Worm (Caenorhabditis elegans) whole organism, L1 larva: Measurements from ENCODE around the gene capg-2.

Source experiments
- C04F5.9 ChIP-seq: sonication (generic microtip); optimal IDR thresholded peaks from 2 replicates; lab custom pipeline; 2016; ENCODE audit warnings: missing genetic modification characterization, missing compliant biosample characterization
- F16B12.6 ChIP-seq: fragments of 150-350 bp; optimal IDR thresholded peaks from 2 replicates; lab custom pipeline; 2014; ENCODE audit warnings: missing biosample characterization, missing genetic modification characterization
- Y116A8C.19 ChIP-seq: sonication (generic microtip); optimal IDR thresholded peaks from 2 replicates; lab custom pipeline; 2016; ENCODE audit warnings: missing compliant biosample characterization, missing genetic modification characterization, borderline replicate concordance
- aha-1 ChIP-seq: fragments of 150-350 bp; optimal IDR thresholded peaks from 2 replicates; lab custom pipeline; 2014; ENCODE audit warnings: missing biosample characterization, missing genetic modification characterization
- aly-2 ChIP-seq: fragments of 150-350 bp; optimal IDR thresholded peaks from 2 replicates; lab custom pipeline; 2014; ENCODE audit warnings: missing biosample characterization, missing genetic modification characterization
- blmp-1 ChIP-seq: fragments of 150-350 bp; optimal IDR thresholded peaks from 2 replicates; lab custom pipeline; 2014; ENCODE audit warnings: missing biosample characterization, missing genetic modification characterization
- ceh-63 ChIP-seq: fragments of 200-800 bp; sonication (Bioruptor generic); optimal IDR thresholded peaks from 2 replicates; lab custom pipeline; 2018; ENCODE audit warnings: mild to moderate bottlenecking, missing genetic modification characterization, missing compliant biosample characterization
- ceh-8 ChIP-seq: fragments of 200-800 bp; sonication (Bioruptor generic); optimal IDR thresholded peaks from 2 replicates; lab custom pipeline; 2018; ENCODE audit warnings: mild to moderate bottlenecking, missing genetic modification characterization, moderate library complexity, missing compliant biosample characterization
- ceh-90 ChIP-seq: sonication (generic microtip); optimal IDR thresholded peaks from 2 replicates; lab custom pipeline; 2016; ENCODE audit warnings: missing genetic modification characterization, missing compliant biosample characterization
- ces-1 ChIP-seq: fragments of 150-350 bp; optimal IDR thresholded peaks from 2 replicates; lab custom pipeline; 2014; ENCODE audit warnings: missing biosample characterization, missing genetic modification reagents, missing genetic modification characterization
- efl-1 ChIP-seq, 4 experiments: fragments of 150-350 bp; optimal IDR thresholded peaks in 3 of 4; peaks in 1 of 4; 1 replicate in 1 of 4; 2 replicates in 3 of 4; lab custom pipeline; 2014; ENCODE audit warnings: missing biosample characterization in 2 of 4, missing genetic modification characterization in 2 of 4, missing genetic modification reagents in 2 of 4
- egl-13 ChIP-seq: sonication (generic microtip); optimal IDR thresholded peaks from 2 replicates; lab custom pipeline; 2016; ENCODE audit warnings: missing genotype, missing genetic modification reagents, missing genetic modification characterization, missing compliant biosample characterization
- egl-27 ChIP-seq, 2 experiments: fragments of 150-350 bp in 1 of 2; sonication (generic microtip); optimal IDR thresholded peaks; 3 replicates each; lab custom pipeline; 2017 to 2018; ENCODE audit warnings: missing biosample characterization in 2 of 2, missing genetic modification characterization in 2 of 2, missing genetic modification reagents in 2 of 2
- ets-5 ChIP-seq: fragments of 200-800 bp; sonication (Bioruptor generic); IDR thresholded peaks from 2 replicates; pipeline ENCODE4 v1.3.6; 2022; ENCODE audit warnings: missing genetic modification characterization, missing compliant biosample characterization
- fkh-4 ChIP-seq: sonication (generic microtip); optimal IDR thresholded peaks from 2 replicates; lab custom pipeline; 2016; ENCODE audit warnings: missing compliant biosample characterization, missing genetic modification characterization, borderline replicate concordance
- fkh-8 ChIP-seq: sonication (generic microtip); optimal IDR thresholded peaks from 2 replicates; lab custom pipeline; 2016; ENCODE audit warnings: mild to moderate bottlenecking, missing genetic modification characterization, missing compliant biosample characterization
- fos-1 ChIP-seq: fragments of 150-350 bp; optimal IDR thresholded peaks from 2 replicates; lab custom pipeline; 2014; ENCODE audit warnings: missing biosample characterization, missing genetic modification characterization
- hlh-4 ChIP-seq: sonication (generic microtip); optimal IDR thresholded peaks from 2 replicates; lab custom pipeline; 2016; ENCODE audit warnings: mild to moderate bottlenecking, missing genetic modification characterization, missing compliant biosample characterization
- hpl-2 ChIP-seq: fragments of 150-350 bp; optimal IDR thresholded peaks from 2 replicates; lab custom pipeline; 2014; ENCODE audit warnings: missing biosample characterization, missing genetic modification reagents, missing genetic modification characterization
- irx-1 ChIP-seq: sonication (generic microtip); optimal IDR thresholded peaks from 2 replicates; lab custom pipeline; 2016; ENCODE audit warnings: missing genetic modification characterization, missing compliant biosample characterization
- isw-1 ChIP-seq: fragments of 200-800 bp; sonication (Bioruptor generic); IDR thresholded peaks from 2 replicates; pipeline ENCODE4 v1.3.6; 2022; ENCODE audit warnings: missing genetic modification characterization, missing compliant biosample characterization
- lin-13 ChIP-seq: fragments of 150-350 bp; optimal IDR thresholded peaks from 2 replicates; lab custom pipeline; 2014; ENCODE audit warnings: missing biosample characterization, missing genetic modification reagents, missing genetic modification characterization
- lin-14 ChIP-seq: fragments of 200-800 bp; sonication (Bioruptor generic); optimal IDR thresholded peaks from 2 replicates; lab custom pipeline; 2018; ENCODE audit warnings: mild to moderate bottlenecking, missing genetic modification characterization, moderate library complexity, missing compliant biosample characterization
- lin-15B ChIP-seq: fragments of 150-350 bp; sonication (generic microtip); optimal IDR thresholded peaks from 3 replicates; lab custom pipeline; 2014; ENCODE audit warnings: missing biosample characterization, missing genetic modification characterization
- lin-35 ChIP-seq, 2 experiments: fragments of 150-350 bp; optimal IDR thresholded peaks; 2 replicates each; lab custom pipeline; 2014; ENCODE audit warnings: missing biosample characterization in 2 of 2, missing genetic modification characterization in 2 of 2, missing genetic modification reagents in 2 of 2
- lsy-2 ChIP-seq, 2 experiments: fragments of 150-350 bp; optimal IDR thresholded peaks; 2 replicates each; lab custom pipeline; 2014; ENCODE audit warnings: missing biosample characterization in 2 of 2, missing genetic modification characterization in 2 of 2
- mab-9 ChIP-seq: fragments of 200-800 bp; sonication (Bioruptor generic); IDR thresholded peaks from 2 replicates; pipeline ENCODE4 v1.3.6; 2022; ENCODE audit warnings: missing genetic modification reagents, missing genetic modification characterization, missing compliant biosample characterization
- mdl-1 ChIP-seq, 2 experiments: fragments of 150-350 bp; optimal IDR thresholded peaks; 2 replicates each; lab custom pipeline; 2014 to 2017; ENCODE audit warnings: missing biosample characterization in 2 of 2, missing genetic modification characterization in 2 of 2, inconsistent platforms in 1 of 2
- mef-2 ChIP-seq: fragments of 150-350 bp; optimal IDR thresholded peaks from 2 replicates; lab custom pipeline; 2014; ENCODE audit warnings: missing biosample characterization, missing genetic modification characterization
- mep-1 ChIP-seq: fragments of 150-350 bp; optimal IDR thresholded peaks from 2 replicates; lab custom pipeline; 2014; ENCODE audit warnings: missing biosample characterization, missing genetic modification characterization
- nhr-12 ChIP-seq: sonication (generic microtip); optimal IDR thresholded peaks from 2 replicates; lab custom pipeline; 2017; ENCODE audit warnings: missing biosample characterization, missing genetic modification characterization
- nhr-20 ChIP-seq: sonication (generic microtip); optimal IDR thresholded peaks from 2 replicates; lab custom pipeline; 2016; ENCODE audit warnings: mild to moderate bottlenecking, missing genetic modification characterization, missing compliant biosample characterization
- nhr-47 ChIP-seq: sonication (generic microtip); optimal IDR thresholded peaks from 2 replicates; lab custom pipeline; 2016; ENCODE audit warnings: mild to moderate bottlenecking, missing genetic modification characterization, moderate library complexity, missing compliant biosample characterization
- nhr-71 ChIP-seq: sonication (generic microtip); optimal IDR thresholded peaks from 2 replicates; lab custom pipeline; 2016; ENCODE audit warnings: mild to moderate bottlenecking, missing genetic modification characterization, moderate library complexity, missing compliant biosample characterization
- nhr-76 ChIP-seq: sonication (generic microtip); optimal IDR thresholded peaks from 2 replicates; lab custom pipeline; 2017; ENCODE audit warnings: missing biosample characterization, missing genetic modification characterization
- nhr-77 ChIP-seq: fragments of 150-350 bp; optimal IDR thresholded peaks from 2 replicates; lab custom pipeline; 2014; ENCODE audit warnings: missing biosample characterization, missing genetic modification characterization
- nhr-84 ChIP-seq: sonication (generic microtip); optimal IDR thresholded peaks from 2 replicates; lab custom pipeline; 2017; ENCODE audit warnings: missing biosample characterization, missing genetic modification characterization
- nhr-85 ChIP-seq: sonication (generic microtip); peaks from one replicate; lab custom pipeline; 2016; ENCODE audit warnings: missing genetic modification characterization, inconsistent platforms, missing compliant biosample characterization
- nhr-90 ChIP-seq: sonication (generic microtip); optimal IDR thresholded peaks from 2 replicates; lab custom pipeline; 2016; ENCODE audit warnings: mild to moderate bottlenecking, missing genetic modification characterization, missing compliant biosample characterization; ENCODE audit not compliant: poor library complexity
- pax-3 ChIP-seq: fragments of 200-800 bp; sonication (Bioruptor generic); optimal IDR thresholded peaks from 2 replicates; lab custom pipeline; 2018; ENCODE audit warnings: mild to moderate bottlenecking, missing genetic modification characterization, moderate library complexity, missing compliant biosample characterization
- rnt-1 ChIP-seq: sonication (generic microtip); optimal IDR thresholded peaks from 2 replicates; lab custom pipeline; 2016; ENCODE audit warnings: mild to moderate bottlenecking, missing genetic modification characterization, moderate library complexity, missing compliant biosample characterization
- sptf-1 ChIP-seq: fragments of 150-350 bp; optimal IDR thresholded peaks from 2 replicates; lab custom pipeline; 2014; ENCODE audit warnings: missing biosample characterization, missing genetic modification characterization
- sup-37 ChIP-seq: fragments of 200-800 bp; sonication (Bioruptor generic); optimal IDR thresholded peaks from 2 replicates; lab custom pipeline; 2018; ENCODE audit warnings: mild to moderate bottlenecking, missing genetic modification characterization, missing compliant biosample characterization
- swsn-7 ChIP-seq: sonication (generic microtip); optimal IDR thresholded peaks from 2 replicates; lab custom pipeline; 2016; ENCODE audit warnings: missing genetic modification characterization, missing compliant biosample characterization
- tbx-2 ChIP-seq: sonication (generic microtip); optimal IDR thresholded peaks from 2 replicates; lab custom pipeline; 2016; ENCODE audit warnings: missing genetic modification characterization, missing compliant biosample characterization
- tlp-1 ChIP-seq: fragments of 150-350 bp; optimal IDR thresholded peaks from 2 replicates; lab custom pipeline; 2014; ENCODE audit warnings: missing biosample characterization, missing genetic modification characterization
- unc-130 ChIP-seq: fragments of 150-350 bp; optimal IDR thresholded peaks from 2 replicates; lab custom pipeline; 2017; ENCODE audit warnings: missing biosample characterization, missing genetic modification characterization, inconsistent platforms
- unc-86 ChIP-seq: sonication (generic microtip); optimal IDR thresholded peaks from 2 replicates; lab custom pipeline; 2016; ENCODE audit warnings: missing genetic modification characterization, missing compliant biosample characterization
- zag-1 ChIP-seq: fragments of 150-350 bp; optimal IDR thresholded peaks from 2 replicates; lab custom pipeline; 2014; ENCODE audit warnings: missing biosample characterization, missing genetic modification characterization
- zip-4 ChIP-seq: fragments of 200-800 bp; sonication (Bioruptor generic); optimal IDR thresholded peaks from 2 replicates; lab custom pipeline; 2018; ENCODE audit warnings: mild to moderate bottlenecking, missing genetic modification characterization, moderate library complexity, missing compliant biosample characterization
- ztf-11 ChIP-seq, 2 experiments: sonication (generic microtip); optimal IDR thresholded peaks; 2 replicates each; lab custom pipeline; 2016 to 2017; ENCODE audit warnings: missing genetic modification characterization in 2 of 2, missing biosample characterization in 1 of 2, missing compliant biosample characterization in 1 of 2

Gene capg-2

DNA sequence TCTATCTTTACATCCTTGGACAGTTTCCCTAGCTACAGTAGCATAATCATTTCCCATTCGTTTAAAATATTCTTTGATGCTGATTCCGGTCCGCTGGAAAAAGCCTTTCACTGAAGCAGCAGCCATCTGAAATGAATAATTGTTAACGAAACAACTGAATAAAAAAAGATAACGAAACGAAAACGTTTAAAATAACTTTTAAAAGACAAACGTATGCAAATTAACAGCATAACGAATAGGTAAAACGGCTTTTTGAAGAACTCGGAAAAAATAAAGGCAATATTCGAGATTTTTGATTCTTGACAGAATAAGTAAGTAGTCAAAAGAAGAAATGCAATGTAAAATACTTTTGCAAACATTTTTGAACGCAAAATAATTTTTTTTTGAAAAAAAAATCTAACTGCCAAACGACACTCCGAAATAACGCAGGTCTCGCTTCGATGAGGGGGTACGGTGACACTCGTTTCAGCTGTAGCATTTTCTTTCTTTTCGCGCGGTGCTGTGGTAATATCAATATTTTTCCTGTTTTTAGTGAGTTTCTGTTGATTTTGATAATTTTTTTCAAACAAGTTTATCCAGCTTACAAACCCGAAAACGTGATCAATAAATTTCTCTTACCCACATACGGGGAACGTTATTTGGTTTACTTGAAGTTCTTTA is 46.4 kb downstream of the capg-2 start, which contains the start of the genes R04F11.5 and R04F11.2 (continued):
- peak; percentile 19 for TF ChIP-seq aly-2 (tag; lab: Kevin White, UChicago)
- TF ChIP-seq aha-1 (tag; lab: Kevin White, UChicago), result no peak
- peak; percentile 69 for TF ChIP-seq tbx-2 (tag; lab: Kevin White, UChicago)
- peak; percentile 49 for TF ChIP-seq irx-1 (tag; lab: Kevin White, UChicago)
- TF ChIP-seq mab-9 (GFP tag; lab: Robert Waterston, UW), result no peak
- TF ChIP-seq sptf-1 (tag; lab: Kevin White, UChicago), result no peak
- peak; percentile 84 to 91 for TF ChIP-seq lin-35 (GFP tag; optimal IDR thresholded peaks at IDR 0.05; lab: Kevin White, UChicago)
- peak; percentile 56 for TF ChIP-seq lin-13
- no peak for TF ChIP-seq sup-37 (GFP tag; lab: Kevin White, UChicago)
- TF ChIP-seq egl-27 (tag; optimal IDR thresholded peaks at IDR 0.05; lab: Kevin White, UChicago), result no peak
- peak; percentile 84 for TF ChIP-seq nhr-71 (tag; lab: Kevin White, UChicago)
- peak in 1 of 2 experiments; percentile 25 for TF ChIP-seq mdl-1 (tag; optimal IDR thresholded peaks at IDR 0.05; lab: Kevin White, UChicago)
- TF ChIP-seq lin-14 (GFP tag; lab: Kevin White, UChicago), result peak; percentile 77
- peak; percentile 48 for TF ChIP-seq fkh-8 (tag; lab: Kevin White, UChicago)
- TF ChIP-seq tlp-1, result no peak
- TF ChIP-seq mep-1 (tag; lab: Kevin White, UChicago), result peak; percentile 92
- no peak for TF ChIP-seq nhr-76 (tag; lab: Kevin White, UChicago)
- TF ChIP-seq nhr-77 (tag; lab: Kevin White, UChicago), result peak; percentile 57
- no peak for TF ChIP-seq ztf-11 (tag; optimal IDR thresholded peaks at IDR 0.05; lab: Kevin White, UChicago)
- peak; percentile 78 for TF ChIP-seq blmp-1
- TF ChIP-seq hlh-4 (tag; lab: Kevin White, UChicago), result no peak
- TF ChIP-seq hpl-2, result peak; percentile 2
- TF ChIP-seq fkh-4, result no peak
- TF ChIP-seq swsn-7 (tag; lab: Kevin White, UChicago), result peak; percentile 71
- peak; percentile 85 for TF ChIP-seq nhr-85 (tag; lab: Kevin White, UChicago)
- no peak for TF ChIP-seq ceh-8 (GFP tag; lab: Kevin White, UChicago)
- TF ChIP-seq zag-1 (tag; lab: Kevin White, UChicago), result no peak
- peak; percentile 76 for TF ChIP-seq nhr-20 (tag; lab: Kevin White, UChicago)
- TF ChIP-seq fos-1, result peak; percentile 71
- TF ChIP-seq nhr-90, result peak; percentile 71
- TF ChIP-seq nhr-12, result no peak
- no peak for TF ChIP-seq ets-5 (GFP tag; lab: Robert Waterston, UW)
- TF ChIP-seq rnt-1 (tag; lab: Kevin White, UChicago), result peak; percentile 68
- peak; percentile 80 for TF ChIP-seq lin-15B (tag; lab: Kevin White, UChicago)
- no peak for TF ChIP-seq C04F5.9 (tag; lab: Kevin White, UChicago)
- no peak for TF ChIP-seq ceh-63 (GFP tag; lab: Kevin White, UChicago)
- TF ChIP-seq zip-4, result peak; percentile 18
- peak; percentile 49 for TF ChIP-seq F16B12.6 (tag; lab: Kevin White, UChicago)
- TF ChIP-seq mef-2 (tag; lab: Kevin White, UChicago), result no peak
- no peak for TF ChIP-seq nhr-84 (tag; lab: Kevin White, UChicago)
- TF ChIP-seq egl-13, result peak; percentile 46
- peak; percentile 82 for TF ChIP-seq unc-130 (tag; lab: Kevin White, UChicago)

DNA sequence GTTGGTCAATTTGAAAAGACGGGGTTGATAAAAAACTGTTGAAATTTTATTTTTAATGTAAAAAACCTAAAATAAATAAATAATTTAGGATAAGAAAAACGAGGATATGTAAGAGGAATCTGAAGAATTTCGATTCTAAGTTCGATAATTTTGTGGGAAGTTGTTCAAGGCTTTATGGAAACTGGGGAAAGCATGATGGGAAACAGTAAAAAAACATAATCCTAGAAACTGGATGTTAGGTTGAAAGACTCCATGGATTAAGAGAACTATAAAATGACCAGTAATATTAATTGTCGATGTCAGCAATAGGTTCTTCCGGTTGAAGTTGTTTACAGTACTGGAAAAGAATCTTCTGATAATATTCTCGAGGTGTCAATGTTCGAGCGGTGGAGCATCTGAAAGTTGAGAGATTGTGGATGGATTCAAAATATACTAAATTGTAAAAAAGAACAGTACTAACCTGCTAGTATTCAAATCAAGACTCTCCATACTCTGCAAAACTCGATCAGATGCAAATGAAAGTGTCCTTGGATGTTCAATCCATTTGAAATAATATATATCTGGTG is 48.7 kb downstream of the capg-2 start:
- TF ChIP-seq C04F5.9 (tag; lab: Kevin White, UChicago), result no peak
- no peak for TF ChIP-seq ces-1 (GFP tag; lab: Kevin White, UChicago)
- TF ChIP-seq hpl-2, result no peak
- TF ChIP-seq nhr-71 (tag; lab: Kevin White, UChicago), result peak; percentile 4
- TF ChIP-seq egl-13, result no peak
- no peak for TF ChIP-seq Y116A8C.19
- TF ChIP-seq efl-1 (optimal IDR thresholded peaks at IDR 0.05; lab: Kevin White, UChicago), result no peak
- peak in 1 of 2 experiments; percentile 47 for TF ChIP-seq efl-1 (GFP tag; optimal IDR thresholded peaks at IDR 0.05 in 1 of 2; lab: Kevin White, UChicago)
- TF ChIP-seq nhr-47, result peak; percentile 1
- no peak for TF ChIP-seq egl-27 (tag; optimal IDR thresholded peaks at IDR 0.05; lab: Kevin White, UChicago)
- no peak for TF ChIP-seq unc-86 (tag; lab: Kevin White, UChicago)
- peak; percentile 1 for TF ChIP-seq pax-3
- TF ChIP-seq aha-1 (tag; lab: Kevin White, UChicago), result no peak
- TF ChIP-seq zag-1 (tag; lab: Kevin White, UChicago), result no peak
- no peak for TF ChIP-seq fkh-8 (tag; lab: Kevin White, UChicago)
- TF ChIP-seq isw-1 (GFP tag; lab: Robert Waterston, UW), result no peak
- TF ChIP-seq ceh-90 (tag; lab: Kevin White, UChicago), result no peak
- TF ChIP-seq lsy-2 (tag; optimal IDR thresholded peaks at IDR 0.05; lab: Kevin White, UChicago), result no peak
